Fruit fly (Drosophila melanogaster): ENCODE data around the gene CG43342.

The CG43342 gene

DNA sequence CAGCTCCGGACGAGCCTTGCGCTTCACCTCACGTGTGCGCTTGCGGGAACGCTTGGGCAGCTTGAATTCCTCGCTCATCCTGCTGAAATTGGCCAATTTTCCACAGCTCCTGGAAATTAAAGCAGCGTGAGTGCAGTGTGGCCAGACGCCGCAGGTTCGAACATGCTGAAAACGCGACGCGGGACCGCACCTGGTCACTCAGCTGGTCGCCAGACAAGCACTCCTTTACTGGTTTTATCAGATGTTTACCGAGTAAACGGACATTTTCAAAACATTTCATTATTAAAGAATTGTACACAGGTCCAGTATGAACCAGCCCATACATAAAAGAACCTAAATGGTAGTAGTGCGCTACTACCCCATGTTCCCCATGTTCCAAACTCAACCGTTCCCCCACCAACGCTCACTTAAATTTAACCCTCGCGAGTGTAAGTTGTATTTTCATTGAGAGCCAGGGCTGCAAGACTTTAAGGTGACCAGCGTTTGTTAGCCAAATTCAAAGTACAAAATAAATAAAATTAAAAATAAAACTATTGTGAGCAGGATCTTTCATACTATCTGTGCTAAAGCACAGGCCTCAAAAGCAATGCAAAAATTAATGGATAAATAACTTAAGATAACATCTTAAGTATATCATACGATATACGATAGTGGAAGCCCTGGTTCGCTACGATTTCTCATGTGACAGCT lies 18.8 kb upstream of the CG43342 start, which contains the start of the genes JMJD6, CG7071 and Muted (continued):
- TF ChIP-seq YL-1 (GFP tag; optimal IDR thresholded peaks at IDR 0.05) (peak; percentile 96), CG32772 (GFP tag; IDR thresholded peaks at IDR 0.05) (peak; percentile 86), Mes4 (GFP tag; optimal IDR thresholded peaks at IDR 0.05) (peak; percentile 81), HLH3B (GFP tag; IDR thresholded peaks at IDR 0.05) (peak; percentile 92), rib (GFP tag; IDR thresholded peaks at IDR 0.05) (peak; percentile 90; the same call in 1 of the 2 replicates), CrebB (tag; optimal IDR thresholded peaks at IDR 0.05) (peak; percentile 77), Awh (GFP tag; IDR thresholded peaks at IDR 0.05) (peak; percentile 85), CG11504 (tag; optimal IDR thresholded peaks at IDR 0.05) (peak; percentile 86), danr (GFP tag; IDR thresholded peaks at IDR 0.05) (peak; percentile 84), hbn (GFP tag; IDR thresholded peaks at IDR 0.05; ENCODE audit: partially characterized antibody) (peak; percentile 92), pzg (GFP tag; optimal IDR thresholded peaks at IDR 0.05) (peak; percentile 79), D19A (tag; optimal IDR thresholded peaks at IDR 0.05) (peak; percentile 70), gsb-n (tag; optimal IDR thresholded peaks at IDR 0.05) (peak; percentile 73), CG10431 (GFP tag; optimal IDR thresholded peaks at IDR 0.05) (peak; percentile 77), sim (GFP tag; IDR thresholded peaks at IDR 0.05) (peak; percentile 68; the same call in 1 of the 2 replicates), Dfd (GFP tag; optimal IDR thresholded peaks at IDR 0.05) (no peak), sc (optimal IDR thresholded peaks at IDR 0.05) (no peak), sc (GFP tag; optimal IDR thresholded peaks at IDR 0.05) (peak; percentile 83), da (GFP tag; optimal IDR thresholded peaks at IDR 0.05) (peak; percentile 34), CG4360 (GFP tag; IDR thresholded peaks at IDR 0.05) (peak; percentile 55; the same call in 1 of the 2 replicates), CoRest (tag; optimal IDR thresholded peaks at IDR 0.05) (peak; percentile 94), CG18599 (GFP tag; optimal IDR thresholded peaks at IDR 0.05) (peak; percentile 95), ATbp (GFP tag; optimal IDR thresholded peaks at IDR 0.05) (peak; percentile 73), eve (GFP tag; optimal IDR thresholded peaks at IDR 0.05) (no peak), peb (GFP tag; IDR thresholded peaks at IDR 0.05) (no peak), ranshi (GFP tag; IDR thresholded peaks at IDR 0.05) (peak; percentile 93), slou (GFP tag; optimal IDR thresholded peaks at IDR 0.05) (peak; percentile 88), chif (GFP tag; optimal IDR thresholded peaks at IDR 0.05) (peak; percentile 82 to 92), pho (GFP tag; optimal IDR thresholded peaks at IDR 0.05) (peak; percentile 91), Adf1 (GFP tag; IDR thresholded peaks at IDR 0.05) (peak; percentile 69), CG3163 (GFP tag; optimal IDR thresholded peaks at IDR 0.05) (peak; percentile 33), ERR (GFP tag; optimal IDR thresholded peaks at IDR 0.05) (peak; percentile 76), CG8281 (tag; optimal IDR thresholded peaks at IDR 0.05) (peak; percentile 63), maf-S (GFP tag; optimal IDR thresholded peaks at IDR 0.05) (peak; percentile 83), bigmax (GFP tag; optimal IDR thresholded peaks at IDR 0.05) (no peak), lbe (GFP tag; optimal IDR thresholded peaks at IDR 0.05) (peak; percentile 91), Jarid2 (GFP tag; optimal IDR thresholded peaks at IDR 0.05) (peak; percentile 41), CG13894 (tag; optimal IDR thresholded peaks at IDR 0.05) (peak; percentile 94), CG8765 (GFP tag; IDR thresholded peaks at IDR 0.05) (peak; percentile 90), CG10147 (GFP tag; optimal IDR thresholded peaks at IDR 0.05) (peak; percentile 91), slbo (GFP tag; IDR thresholded peaks at IDR 0.05) (peak; percentile 97), zf30C (GFP tag; optimal IDR thresholded peaks at IDR 0.05) (peak; percentile 9), CG6683 (GFP tag; optimal IDR thresholded peaks at IDR 0.05) (peak; percentile 72), Nf-YC (tag; optimal IDR thresholded peaks at IDR 0.05) (peak; percentile 78), ap (GFP tag; IDR thresholded peaks at IDR 0.05) (peak; percentile 87), gsb (GFP tag; IDR thresholded peaks at IDR 0.05) (peak; percentile 66), CG6791 (GFP tag; IDR thresholded peaks at IDR 0.05; ENCODE audit: partially characterized antibody) (peak; percentile 67; the same call in 2 of the 3 replicates), CG31224 (GFP tag; IDR thresholded peaks at IDR 0.05) (peak; percentile 80), CG15269 (tag; optimal IDR thresholded peaks at IDR 0.05) (peak; percentile 90), Hmx (GFP tag; optimal IDR thresholded peaks at IDR 0.05) (peak; percentile 73)
